Worm (Caenorhabditis elegans) whole organism, young adult: ENCODE data around the gene ints-5.

ENCODE experiments used
- athp-1 ChIP-seq: sonication (generic microtip); optimal IDR thresholded peaks from 2 replicates; lab custom pipeline; 2017; ENCODE audit warnings: mild to moderate bottlenecking, missing genetic modification characterization, missing compliant biosample characterization
- bed-1 ChIP-seq: fragments of 200-800 bp; sonication (Bioruptor generic); IDR thresholded peaks from 2 replicates; pipeline ENCODE4 v1.3.6; 2022; ENCODE audit warnings: missing genetic modification reagents, missing genetic modification characterization, missing compliant biosample characterization
- fkh-3 ChIP-seq: sonication (generic microtip); optimal IDR thresholded peaks from 2 replicates; lab custom pipeline; 2016; ENCODE audit warnings: mild to moderate bottlenecking, missing genetic modification characterization, missing compliant biosample characterization
- madf-8 ChIP-seq: fragments of 200-800 bp; sonication (Bioruptor generic); conservative IDR thresholded peaks from 2 replicates; pipeline ENCODE4 v1.3.6; 2022; ENCODE audit warnings: missing genetic modification reagents, missing genetic modification characterization, missing compliant biosample characterization
- mxl-1 ChIP-seq: sonication (generic microtip); optimal IDR thresholded peaks from 2 replicates; lab custom pipeline; 2016; ENCODE audit warnings: missing genetic modification characterization, missing compliant biosample characterization
- snpc-1.3 ChIP-seq: sonication (generic microtip); optimal IDR thresholded peaks from 2 replicates; lab custom pipeline; 2017; ENCODE audit warnings: missing genetic modification characterization, mild to moderate bottlenecking, missing compliant biosample characterization, antibody characterized with exemption, moderate library complexity, missing genotype, missing genetic modification reagents; ENCODE audit not compliant: insufficient read depth
- somi-1 ChIP-seq: fragments of 200-800 bp; sonication (Bioruptor generic); optimal IDR thresholded peaks from 2 replicates; lab custom pipeline; 2018; ENCODE audit warnings: mild to moderate bottlenecking, missing genetic modification characterization, missing compliant biosample characterization

- no peak for TF ChIP-seq bed-1
- no peak for TF ChIP-seq snpc-1.3
- TF ChIP-seq somi-1 (GFP tag; lab: Kevin White, UChicago), result no peak
- no peak for TF ChIP-seq athp-1
- no peak for TF ChIP-seq madf-8 (GFP tag; lab: Robert Waterston, UW)
- no peak for TF ChIP-seq fkh-3 (tag; lab: Kevin White, UChicago)
- no peak for TF ChIP-seq mxl-1 (tag; lab: Kevin White, UChicago)
Measured at ce11 chrV:18491961-18492360, 41.8 kb upstream of the ints-5 start, which contains the start of gene slo-1.
